Worm (Caenorhabditis elegans) whole organism, L3 larva: Measurements from ENCODE around the gene srd-16.

Source experiments
- aly-2 ChIP-seq: fragments of 150-350 bp; optimal IDR thresholded peaks from 2 replicates; lab custom pipeline; 2014; ENCODE audit warnings: missing biosample characterization, missing genetic modification characterization
- egl-5 ChIP-seq: fragments of 150-350 bp; optimal IDR thresholded peaks from 2 replicates; lab custom pipeline; 2017; ENCODE audit warnings: missing biosample characterization, missing genetic modification reagents, missing genetic modification characterization, inconsistent platforms
- elt-2 ChIP-seq: sonication (generic microtip); optimal IDR thresholded peaks from 2 replicates; lab custom pipeline; 2016; ENCODE audit warnings: missing genetic modification reagents, mild to moderate bottlenecking, missing genetic modification characterization, missing compliant biosample characterization
- fkh-2 ChIP-seq: fragments of 150-350 bp; optimal IDR thresholded peaks from 2 replicates; lab custom pipeline; 2014; ENCODE audit warnings: missing biosample characterization, missing genetic modification reagents, missing genetic modification characterization
- fos-1 ChIP-seq: fragments of 150-350 bp; optimal IDR thresholded peaks from 2 replicates; lab custom pipeline; 2014; ENCODE audit warnings: missing biosample characterization, missing genetic modification characterization
- lin-15B ChIP-seq: fragments of 150-350 bp; optimal IDR thresholded peaks from 2 replicates; lab custom pipeline; 2014; ENCODE audit warnings: missing biosample characterization, missing genetic modification characterization
- lin-39 ChIP-seq: fragments of 150-350 bp; optimal IDR thresholded peaks from 2 replicates; lab custom pipeline; 2018; ENCODE audit warnings: missing biosample characterization, missing genetic modification reagents, missing genetic modification characterization
- lsy-12 ChIP-seq: sonication (generic microtip); optimal IDR thresholded peaks from 2 replicates; lab custom pipeline; 2016; ENCODE audit warnings: mild to moderate bottlenecking, missing genetic modification characterization, missing compliant biosample characterization
- mml-1 ChIP-seq: fragments of 150-350 bp; sonication (generic microtip); optimal IDR thresholded peaks from 3 replicates; lab custom pipeline; 2014; ENCODE audit warnings: missing biosample characterization, missing genetic modification characterization
- nhr-12 ChIP-seq: fragments of 150-350 bp; optimal IDR thresholded peaks from 2 replicates; lab custom pipeline; 2014; ENCODE audit warnings: missing biosample characterization, missing genetic modification characterization
- nhr-237 ChIP-seq: fragments of 150-350 bp; optimal IDR thresholded peaks from 2 replicates; lab custom pipeline; 2014; ENCODE audit warnings: missing biosample characterization, missing genetic modification characterization
- nhr-25 ChIP-seq: sonication (generic microtip); optimal IDR thresholded peaks from 2 replicates; lab custom pipeline; 2017; ENCODE audit warnings: missing biosample characterization, missing genetic modification characterization
- nhr-76 ChIP-seq: fragments of 150-350 bp; sonication (generic microtip); optimal IDR thresholded peaks from 5 replicates; lab custom pipeline; 2014; ENCODE audit warnings: missing biosample characterization, missing genetic modification characterization
- pha-4 ChIP-seq: fragments of 150-350 bp; optimal IDR thresholded peaks from 2 replicates; lab custom pipeline; 2014; ENCODE audit warnings: missing biosample characterization, missing genetic modification reagents, missing genetic modification characterization
- sea-2 ChIP-seq: fragments of 150-350 bp; sonication (generic microtip); optimal IDR thresholded peaks from 4 replicates; lab custom pipeline; 2014; ENCODE audit warnings: missing biosample characterization, missing genetic modification reagents, missing genetic modification characterization
- zag-1 ChIP-seq: fragments of 150-350 bp; optimal IDR thresholded peaks from 2 replicates; lab custom pipeline; 2014; ENCODE audit warnings: missing biosample characterization, missing genetic modification characterization

The srd-16 gene

DNA sequence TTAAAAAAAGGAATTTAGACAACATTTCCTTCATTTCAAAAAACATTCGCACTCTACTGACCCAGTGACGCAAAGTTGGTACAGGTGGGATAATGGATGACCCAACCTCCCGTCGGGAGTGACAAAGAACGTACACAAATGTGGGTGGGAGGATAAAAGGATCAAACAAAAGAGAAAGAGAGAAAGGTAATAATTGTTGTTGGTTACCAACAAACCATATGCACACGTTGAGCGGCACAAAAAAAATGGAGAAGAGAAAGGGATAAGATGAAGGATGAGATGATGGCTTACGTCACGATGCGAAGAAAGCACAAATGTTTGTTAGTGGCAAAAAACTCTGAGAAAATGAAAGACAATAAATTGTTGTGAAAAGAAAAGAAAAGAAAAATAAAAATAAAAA lies 48.2 kb downstream of the srd-16 start:
- TF ChIP-seq nhr-12 (tag; lab: Kevin White, UChicago) (no peak), fkh-2 (tag; lab: Kevin White, UChicago) (no peak), lin-39 (tag; lab: Kevin White, UChicago) (peak; percentile 32), lin-15B (no peak), sea-2 (no peak), pha-4 (tag; lab: Kevin White, UChicago) (peak; percentile 60)

DNA sequence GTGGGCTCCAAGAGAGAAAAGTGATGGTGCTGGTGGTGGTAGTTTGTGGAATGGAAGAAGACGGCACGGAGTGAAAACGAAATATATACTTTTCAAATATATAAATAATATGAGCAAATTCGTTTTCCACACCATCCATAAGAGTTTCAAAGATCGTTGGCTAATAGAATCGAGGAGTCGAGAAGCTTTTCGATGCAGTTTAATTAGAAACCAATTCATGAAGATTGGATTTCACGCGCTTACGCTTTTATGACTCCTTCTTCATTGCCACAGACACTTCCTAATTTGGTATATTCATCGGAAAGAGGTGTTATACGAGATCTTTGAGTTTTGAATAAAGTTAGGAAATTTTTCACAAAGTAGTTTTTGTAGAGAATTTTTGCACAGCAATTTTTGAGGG lies 49.2 kb downstream of the srd-16 start:
- no peak for TF ChIP-seq lsy-12
- TF ChIP-seq elt-2 (tag; lab: Kevin White, UChicago) = no peak
- no peak for TF ChIP-seq nhr-12 (tag; lab: Kevin White, UChicago)
- TF ChIP-seq aly-2 (tag; lab: Kevin White, UChicago) = no peak
- no peak for TF ChIP-seq mml-1 (tag; lab: Kevin White, UChicago)
- TF ChIP-seq zag-1 (tag; lab: Kevin White, UChicago) = no peak
- no peak for TF ChIP-seq sea-2
- no peak for TF ChIP-seq nhr-25 (tag; lab: Kevin White, UChicago)
- TF ChIP-seq nhr-237 = no peak
- TF ChIP-seq egl-5 (tag; lab: Kevin White, UChicago) = no peak
- TF ChIP-seq nhr-76 = no peak
- no peak for TF ChIP-seq fos-1
- TF ChIP-seq, all 47 proteins: peak for 0
